Worm (Caenorhabditis elegans) whole organism, L3 larva: ENCODE measurements around the gene ubh-2.

Experiments
- R02D3.7 ChIP-seq: fragments of 150-350 bp; optimal IDR thresholded peaks from 2 replicates; lab custom pipeline; 2014; ENCODE audit warnings: missing biosample characterization, missing genetic modification characterization
- ZK546.5 ChIP-seq: sonication (generic microtip); optimal IDR thresholded peaks from 2 replicates; lab custom pipeline; 2017; ENCODE audit warnings: missing biosample characterization, missing genetic modification characterization
- aly-2 ChIP-seq: fragments of 150-350 bp; optimal IDR thresholded peaks from 2 replicates; lab custom pipeline; 2014; ENCODE audit warnings: missing biosample characterization, missing genetic modification characterization
- ama-1 ChIP-seq: fragments of 150-350 bp; optimal IDR thresholded peaks from 2 replicates; lab custom pipeline; 2018
- ceh-16 ChIP-seq: sonication (generic microtip); optimal IDR thresholded peaks from 2 replicates; lab custom pipeline; 2017; ENCODE audit warnings: missing biosample characterization, missing genetic modification characterization
- ceh-28 ChIP-seq: fragments of 150-350 bp; optimal IDR thresholded peaks from 2 replicates; lab custom pipeline; 2014; ENCODE audit warnings: missing biosample characterization, missing genetic modification reagents, missing genetic modification characterization
- ceh-82 ChIP-seq: fragments of 150-350 bp; optimal IDR thresholded peaks from 2 replicates; lab custom pipeline; 2014; ENCODE audit warnings: missing biosample characterization, missing genetic modification characterization
- ceh-9 ChIP-seq: sonication (generic microtip); optimal IDR thresholded peaks from 2 replicates; lab custom pipeline; 2018; ENCODE audit warnings: missing biosample characterization, missing genetic modification characterization
- daf-12 ChIP-seq: fragments of 150-350 bp; optimal IDR thresholded peaks from 2 replicates; lab custom pipeline; 2014; ENCODE audit warnings: missing biosample characterization, missing genetic modification reagents, missing genetic modification characterization
- egl-27 ChIP-seq: sonication (generic microtip); optimal IDR thresholded peaks from 4 replicates; lab custom pipeline; 2017; ENCODE audit warnings: missing biosample characterization, missing genetic modification reagents, missing genetic modification characterization
- egl-5 ChIP-seq: fragments of 150-350 bp; optimal IDR thresholded peaks from 2 replicates; lab custom pipeline; 2017; ENCODE audit warnings: missing biosample characterization, missing genetic modification reagents, missing genetic modification characterization, inconsistent platforms
- elt-1 ChIP-seq: fragments of 150-350 bp; optimal IDR thresholded peaks from 2 replicates; lab custom pipeline; 2014; ENCODE audit warnings: missing biosample characterization, missing genetic modification characterization
- elt-2 ChIP-seq: sonication (generic microtip); optimal IDR thresholded peaks from 2 replicates; lab custom pipeline; 2016; ENCODE audit warnings: missing genetic modification reagents, mild to moderate bottlenecking, missing genetic modification characterization, missing compliant biosample characterization
- elt-3 ChIP-seq, 3 experiments: fragments of 150-350 bp in 1 of 3; sonication (generic microtip) in 2 of 3; optimal IDR thresholded peaks; 2 replicates in 2 of 3; 4 replicates in 1 of 3; lab custom pipeline; 2014 to 2017; ENCODE audit warnings: missing biosample characterization in 3 of 3, missing genetic modification characterization in 3 of 3
- fkh-10 ChIP-seq: sonication (generic microtip); optimal IDR thresholded peaks from 2 replicates; lab custom pipeline; 2017; ENCODE audit warnings: missing biosample characterization, missing genetic modification reagents, missing genetic modification characterization
- fos-1 ChIP-seq: fragments of 150-350 bp; optimal IDR thresholded peaks from 2 replicates; lab custom pipeline; 2014; ENCODE audit warnings: missing biosample characterization, missing genetic modification characterization
- hmg-11 ChIP-seq: sonication (generic microtip); optimal IDR thresholded peaks from 2 replicates; lab custom pipeline; 2016; ENCODE audit warnings: missing genetic modification characterization, missing compliant biosample characterization
- jun-1 ChIP-seq: fragments of 150-350 bp; optimal IDR thresholded peaks from 2 replicates; lab custom pipeline; 2014; ENCODE audit warnings: missing biosample characterization, missing genetic modification reagents, missing genetic modification characterization
- lsy-12 ChIP-seq: sonication (generic microtip); optimal IDR thresholded peaks from 2 replicates; lab custom pipeline; 2016; ENCODE audit warnings: mild to moderate bottlenecking, missing genetic modification characterization, missing compliant biosample characterization
- mml-1 ChIP-seq: fragments of 150-350 bp; sonication (generic microtip); optimal IDR thresholded peaks from 3 replicates; lab custom pipeline; 2014; ENCODE audit warnings: missing biosample characterization, missing genetic modification characterization
- nfya-1 ChIP-seq: sonication (generic microtip); optimal IDR thresholded peaks from 2 replicates; lab custom pipeline; 2017; ENCODE audit warnings: missing genetic modification characterization, mild to moderate bottlenecking, missing compliant biosample characterization, antibody characterized with exemption, moderate library complexity; ENCODE audit not compliant: insufficient read depth
- nhr-12 ChIP-seq: fragments of 150-350 bp; optimal IDR thresholded peaks from 2 replicates; lab custom pipeline; 2014; ENCODE audit warnings: missing biosample characterization, missing genetic modification characterization
- nhr-23 ChIP-seq: fragments of 150-350 bp; optimal IDR thresholded peaks from 2 replicates; lab custom pipeline; 2014; ENCODE audit warnings: missing biosample characterization, missing genetic modification reagents, missing genetic modification characterization
- nhr-237 ChIP-seq: fragments of 150-350 bp; optimal IDR thresholded peaks from 2 replicates; lab custom pipeline; 2014; ENCODE audit warnings: missing biosample characterization, missing genetic modification characterization
- nhr-25 ChIP-seq: sonication (generic microtip); optimal IDR thresholded peaks from 2 replicates; lab custom pipeline; 2017; ENCODE audit warnings: missing biosample characterization, missing genetic modification characterization
- nhr-43 ChIP-seq: sonication (generic microtip); optimal IDR thresholded peaks from 2 replicates; lab custom pipeline; 2016; ENCODE audit warnings: mild to moderate bottlenecking, missing genetic modification characterization, missing compliant biosample characterization; ENCODE audit not compliant: poor library complexity, severe bottlenecking
- nhr-67 ChIP-seq: fragments of 150-350 bp; optimal IDR thresholded peaks from 2 replicates; lab custom pipeline; 2014; ENCODE audit warnings: missing biosample characterization, missing genetic modification characterization
- nhr-76 ChIP-seq: fragments of 150-350 bp; sonication (generic microtip); optimal IDR thresholded peaks from 5 replicates; lab custom pipeline; 2014; ENCODE audit warnings: missing biosample characterization, missing genetic modification characterization
- nhr-77 ChIP-seq: fragments of 150-350 bp; optimal IDR thresholded peaks from 2 replicates; lab custom pipeline; 2014; ENCODE audit warnings: missing biosample characterization, missing genetic modification characterization
- pha-4 ChIP-seq: fragments of 150-350 bp; optimal IDR thresholded peaks from 2 replicates; lab custom pipeline; 2014; ENCODE audit warnings: missing biosample characterization, missing genetic modification reagents, missing genetic modification characterization
- sea-2 ChIP-seq: fragments of 150-350 bp; sonication (generic microtip); optimal IDR thresholded peaks from 4 replicates; lab custom pipeline; 2014; ENCODE audit warnings: missing biosample characterization, missing genetic modification reagents, missing genetic modification characterization
- snpc-4 ChIP-seq: fragments of 150-350 bp; optimal IDR thresholded peaks from 2 replicates; lab custom pipeline; 2014; ENCODE audit warnings: missing biosample characterization, missing genetic modification characterization
- tbx-2 ChIP-seq: sonication (generic microtip); optimal IDR thresholded peaks from 2 replicates; lab custom pipeline; 2016; ENCODE audit warnings: mild to moderate bottlenecking, missing genetic modification characterization, missing compliant biosample characterization
- unc-39 ChIP-seq: sonication (generic microtip); optimal IDR thresholded peaks from 4 replicates; lab custom pipeline; 2017; ENCODE audit warnings: missing biosample characterization, missing genetic modification characterization
- unc-62 ChIP-seq: fragments of 150-350 bp; sonication (generic microtip); optimal IDR thresholded peaks from 4 replicates; lab custom pipeline; 2014; ENCODE audit warnings: missing biosample characterization, missing genetic modification reagents, missing genetic modification characterization
- zag-1 ChIP-seq: fragments of 150-350 bp; optimal IDR thresholded peaks from 2 replicates; lab custom pipeline; 2014; ENCODE audit warnings: missing biosample characterization, missing genetic modification characterization
- ztf-4 ChIP-seq: fragments of 150-350 bp; optimal IDR thresholded peaks from 2 replicates; lab custom pipeline; 2014; ENCODE audit warnings: missing biosample characterization, missing genetic modification characterization

The ubh-2 gene

ce11 chrV:6513786-6514430 lies 4.3 kb upstream of the ubh-2 start:
- TF ChIP-seq nhr-43 (tag; lab: Kevin White, UChicago) (peak; percentile 18), ceh-16 (tag; lab: Kevin White, UChicago) (no peak), nhr-23 (tag; lab: Kevin White, UChicago) (peak; percentile 92), unc-62 (GFP tag; lab: Kevin White, UChicago) (no peak), ceh-28 (peak; percentile 46)

ce11 chrV:6513356-6513755 lies 3.7 kb upstream of the ubh-2 start:
- TF ChIP-seq elt-1 (tag; lab: Kevin White, UChicago) (no peak), daf-12 (tag; lab: Kevin White, UChicago) (no peak), ama-1 (no peak), nhr-25 (peak; percentile 68), tbx-2 (no peak), ceh-9 (tag; lab: Kevin White, UChicago) (no peak), aly-2 (tag; lab: Kevin White, UChicago) (no peak), unc-39 (no peak), nhr-77 (tag; lab: Kevin White, UChicago) (no peak), nhr-23 (tag; lab: Kevin White, UChicago) (peak; percentile 1), lsy-12 (tag; lab: Kevin White, UChicago) (no peak), nhr-67 (tag; lab: Kevin White, UChicago) (no peak), egl-27 (no peak), hmg-11 (tag; lab: Kevin White, UChicago) (no peak), ceh-28 (no peak), ceh-82 (no peak), nhr-12 (tag; lab: Kevin White, UChicago) (no peak), jun-1 (tag; lab: Kevin White, UChicago) (no peak), nhr-237 (tag; lab: Kevin White, UChicago) (no peak), nhr-43 (tag; lab: Kevin White, UChicago) (peak; percentile 28)

DNA sequence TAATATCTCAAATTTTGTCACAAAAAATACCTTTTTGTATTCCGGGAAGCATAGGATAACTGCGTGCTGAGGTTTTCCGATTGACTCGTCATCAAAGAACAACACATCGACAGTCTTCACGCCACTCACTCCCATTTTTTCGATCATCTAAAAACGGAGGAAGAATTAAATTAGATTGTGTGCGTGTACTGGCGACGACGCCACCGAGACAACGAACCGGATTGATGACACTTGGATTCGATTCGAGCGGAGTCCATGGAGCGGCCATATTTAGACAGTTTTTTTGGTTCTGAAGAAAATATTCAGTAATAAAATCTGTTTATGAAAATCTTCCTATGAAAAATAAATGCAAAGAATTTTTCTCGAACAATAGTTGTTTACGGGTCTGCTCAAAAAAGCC lies 1.5 kb upstream of the ubh-2 start, which contains the start of gene ubh-1:
Gene ubh-1, minus strand, starts transcription at position 289 of the 400 bp plus-strand sequence.
- peak; percentile 51 for TF ChIP-seq nhr-23 (tag; lab: Kevin White, UChicago)
- no peak for TF ChIP-seq nfya-1 (tag; lab: Kevin White, UChicago)
- TF ChIP-seq ama-1 = peak; percentile 52
- no peak for TF ChIP-seq unc-62 (GFP tag; lab: Kevin White, UChicago)
- TF ChIP-seq elt-3 (tag; optimal IDR thresholded peaks at IDR 0.05; lab: Kevin White, UChicago) = peak in 1 of 3 experiments; percentile 25

- TF ChIP-seq sea-2 (GFP tag; lab: Kevin White, UChicago) = no peak
- no peak for TF ChIP-seq ztf-4 (tag; lab: Kevin White, UChicago)
- TF ChIP-seq pha-4 (tag; lab: Kevin White, UChicago) = no peak
- TF ChIP-seq R02D3.7 (tag; lab: Kevin White, UChicago) = no peak
- no peak for TF ChIP-seq elt-1 (tag; lab: Kevin White, UChicago)
- no peak for TF ChIP-seq lsy-12 (tag; lab: Kevin White, UChicago)
- no peak for TF ChIP-seq nhr-23 (tag; lab: Kevin White, UChicago)
- no peak for TF ChIP-seq ceh-82
- TF ChIP-seq nhr-77 (tag; lab: Kevin White, UChicago) = no peak
- TF ChIP-seq elt-3 (tag; optimal IDR thresholded peaks at IDR 0.05; lab: Kevin White, UChicago) = no peak
- no peak for TF ChIP-seq unc-62 (GFP tag; lab: Kevin White, UChicago)
- TF ChIP-seq nhr-25 = no peak
- TF ChIP-seq nfya-1 (tag; lab: Kevin White, UChicago) = no peak
These were observed 1.0 kb upstream of the ubh-2 start for ce11 chrV:6510622-6511021.

DNA sequence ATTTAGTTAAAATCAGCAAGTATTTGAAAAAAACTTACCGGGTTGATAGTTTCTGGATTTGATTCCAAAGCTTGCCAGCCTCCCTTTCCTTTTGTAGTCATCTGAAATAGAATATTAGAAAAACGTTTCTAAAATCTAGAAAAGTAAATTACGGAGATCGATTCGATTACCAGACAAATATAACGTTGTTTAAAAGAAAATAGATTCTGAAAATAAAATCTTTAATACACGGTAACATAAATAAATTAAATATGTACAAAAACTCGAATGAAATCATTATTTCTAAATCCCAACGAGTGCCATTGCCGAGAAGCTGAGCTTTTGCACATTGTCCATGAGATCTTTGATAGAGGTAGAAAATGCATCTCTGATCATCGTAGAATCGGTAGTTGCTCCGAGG lies 914 bp downstream of the ubh-2 start, which contains the start of gene ubh-3:
Gene ubh-3, minus strand, starts transcription at position 101 of the 400 bp plus-strand sequence.
- TF ChIP-seq zag-1 (tag; lab: Kevin White, UChicago) (no peak), ama-1 (no peak), mml-1 (tag; lab: Kevin White, UChicago) (no peak), nhr-76 (no peak), ZK546.5 (no peak), snpc-4 (tag; lab: Kevin White, UChicago) (no peak), nfya-1 (tag; lab: Kevin White, UChicago) (no peak), elt-2 (tag; lab: Kevin White, UChicago) (no peak), jun-1 (tag; lab: Kevin White, UChicago) (no peak), ztf-4 (tag; lab: Kevin White, UChicago) (no peak), egl-5 (no peak), unc-39 (no peak), fkh-10 (GFP tag; lab: Kevin White, UChicago) (no peak), ceh-9 (tag; lab: Kevin White, UChicago) (no peak), fos-1 (no peak)
